Worm (Caenorhabditis elegans) whole organism, L2 larva: ENCODE results near the gene mif-1.

ENCODE experiments used
- C34F6.9 ChIP-seq: fragments of 150-350 bp; optimal IDR thresholded peaks from 2 replicates; lab custom pipeline; 2014; ENCODE audit warnings: missing biosample characterization, missing genetic modification characterization
- F13H6.1 ChIP-seq: sonication (generic microtip); optimal IDR thresholded peaks from 2 replicates; lab custom pipeline; 2016; ENCODE audit warnings: missing genetic modification characterization, missing compliant biosample characterization
- R02D3.7 ChIP-seq: fragments of 150-350 bp; optimal IDR thresholded peaks from 2 replicates; lab custom pipeline; 2014; ENCODE audit warnings: missing biosample characterization, missing genetic modification characterization
- ZK546.5 ChIP-seq: sonication (generic microtip); optimal IDR thresholded peaks from 2 replicates; lab custom pipeline; 2017; ENCODE audit warnings: missing biosample characterization, missing genetic modification characterization
- alr-1 ChIP-seq: fragments of 150-350 bp; optimal IDR thresholded peaks from 2 replicates; lab custom pipeline; 2014; ENCODE audit warnings: missing biosample characterization, missing genetic modification characterization
- aly-2 ChIP-seq: fragments of 150-350 bp; optimal IDR thresholded peaks from 2 replicates; lab custom pipeline; 2014; ENCODE audit warnings: missing biosample characterization, missing genetic modification characterization
- ama-1 ChIP-seq: fragments of 150-350 bp; optimal IDR thresholded peaks from 2 replicates; lab custom pipeline; 2018; ENCODE audit warnings: inconsistent platforms
- ceh-16 ChIP-seq: fragments of 150-350 bp; optimal IDR thresholded peaks from 2 replicates; lab custom pipeline; 2014; ENCODE audit warnings: missing biosample characterization, missing genetic modification characterization
- ceh-82 ChIP-seq: fragments of 150-350 bp; optimal IDR thresholded peaks from 2 replicates; lab custom pipeline; 2014; ENCODE audit warnings: missing biosample characterization, missing genetic modification characterization
- crh-2 ChIP-seq: sonication (generic microtip); optimal IDR thresholded peaks from 2 replicates; lab custom pipeline; 2017; ENCODE audit warnings: missing biosample characterization, missing genetic modification characterization
- dmd-4 ChIP-seq: sonication (generic microtip); optimal IDR thresholded peaks from 2 replicates; lab custom pipeline; 2017; ENCODE audit warnings: missing biosample characterization, missing genetic modification characterization
- egl-27 ChIP-seq: sonication (generic microtip); optimal IDR thresholded peaks from 3 replicates; lab custom pipeline; 2017; ENCODE audit warnings: missing biosample characterization, missing genetic modification reagents, missing genetic modification characterization
- elt-1 ChIP-seq: fragments of 150-350 bp; optimal IDR thresholded peaks from 2 replicates; lab custom pipeline; 2014; ENCODE audit warnings: missing biosample characterization, missing genetic modification characterization
- elt-3 ChIP-seq: sonication (generic microtip); optimal IDR thresholded peaks from 2 replicates; lab custom pipeline; 2017; ENCODE audit warnings: missing biosample characterization, missing genetic modification characterization
- fos-1 ChIP-seq: fragments of 150-350 bp; optimal IDR thresholded peaks from 2 replicates; lab custom pipeline; 2014; ENCODE audit warnings: missing biosample characterization, missing genetic modification characterization
- gmeb-1 ChIP-seq: fragments of 150-350 bp; optimal IDR thresholded peaks from 2 replicates; lab custom pipeline; 2014; ENCODE audit warnings: missing biosample characterization, missing genetic modification characterization
- lin-11 ChIP-seq: fragments of 150-350 bp; sonication (generic microtip); optimal IDR thresholded peaks from 2 replicates; lab custom pipeline; 2014; ENCODE audit warnings: missing biosample characterization, missing genetic modification characterization, inconsistent platforms, mixed read lengths
- lin-13 ChIP-seq: fragments of 150-350 bp; optimal IDR thresholded peaks from 2 replicates; lab custom pipeline; 2014; ENCODE audit warnings: missing biosample characterization, missing genetic modification reagents, missing genetic modification characterization
- lsy-2 ChIP-seq, 2 experiments: fragments of 150-350 bp in 1 of 2; sonication (generic microtip) in 1 of 2; optimal IDR thresholded peaks; 2 replicates each; lab custom pipeline; 2014 to 2017; ENCODE audit warnings: missing biosample characterization in 2 of 2, missing genetic modification characterization in 2 of 2
- mbf-1 ChIP-seq: sonication (generic microtip); optimal IDR thresholded peaks from 2 replicates; lab custom pipeline; 2017; ENCODE audit warnings: missing biosample characterization, missing genetic modification characterization
- mdl-1 ChIP-seq, 2 experiments: fragments of 150-350 bp in 1 of 2; sonication (generic microtip) in 1 of 2; optimal IDR thresholded peaks; 2 replicates each; lab custom pipeline; 2017; ENCODE audit warnings: missing biosample characterization in 2 of 2, missing genetic modification characterization in 2 of 2
- nhr-10 ChIP-seq: sonication (generic microtip); optimal IDR thresholded peaks from 2 replicates; lab custom pipeline; 2017; ENCODE audit warnings: missing biosample characterization, missing genetic modification characterization
- nhr-11 ChIP-seq: fragments of 150-350 bp; optimal IDR thresholded peaks from 2 replicates; lab custom pipeline; 2014; ENCODE audit warnings: missing biosample characterization, missing genetic modification characterization
- nhr-12 ChIP-seq: fragments of 150-350 bp; optimal IDR thresholded peaks from 2 replicates; lab custom pipeline; 2014; ENCODE audit warnings: missing biosample characterization, missing genetic modification characterization
- nhr-129 ChIP-seq: fragments of 150-350 bp; optimal IDR thresholded peaks from 2 replicates; lab custom pipeline; 2014; ENCODE audit warnings: missing biosample characterization, missing genetic modification characterization
- nhr-21 ChIP-seq: fragments of 150-350 bp; optimal IDR thresholded peaks from 2 replicates; lab custom pipeline; 2014; ENCODE audit warnings: missing biosample characterization, missing genetic modification characterization
- nhr-23 ChIP-seq: fragments of 150-350 bp; optimal IDR thresholded peaks from 2 replicates; lab custom pipeline; 2014; ENCODE audit warnings: missing biosample characterization, missing genetic modification reagents, missing genetic modification characterization
- nhr-237 ChIP-seq: fragments of 150-350 bp; optimal IDR thresholded peaks from 2 replicates; lab custom pipeline; 2014; ENCODE audit warnings: missing biosample characterization, missing genetic modification characterization
- nhr-25 ChIP-seq: fragments of 150-350 bp; sonication (generic microtip); optimal IDR thresholded peaks from 3 replicates; lab custom pipeline; 2014; ENCODE audit warnings: missing biosample characterization, missing genetic modification characterization
- nhr-77 ChIP-seq: fragments of 150-350 bp; optimal IDR thresholded peaks from 2 replicates; lab custom pipeline; 2014; ENCODE audit warnings: missing biosample characterization, missing genetic modification characterization
- peb-1 ChIP-seq: fragments of 150-350 bp; optimal IDR thresholded peaks from 2 replicates; lab custom pipeline; 2014; ENCODE audit warnings: missing biosample characterization, missing genetic modification characterization
- sem-4 ChIP-seq: fragments of 150-350 bp; optimal IDR thresholded peaks from 2 replicates; lab custom pipeline; 2014; ENCODE audit warnings: missing biosample characterization, missing genetic modification reagents, missing genetic modification characterization
- sma-3 ChIP-seq: sonication (generic microtip); optimal IDR thresholded peaks from 2 replicates; lab custom pipeline; 2016; ENCODE audit warnings: missing genetic modification reagents, missing genetic modification characterization, missing compliant biosample characterization
- sma-9 ChIP-seq, 2 experiments: fragments of 150-350 bp in 1 of 2; sonication (generic microtip) in 1 of 2; optimal IDR thresholded peaks; 2 replicates each; lab custom pipeline; 2014 to 2016; ENCODE audit warnings: missing genetic modification characterization in 2 of 2, mild to moderate bottlenecking in 1 of 2, missing biosample characterization in 1 of 2, missing compliant biosample characterization in 1 of 2, missing genetic modification reagents in 1 of 2, moderate library complexity in 1 of 2
- snpc-4 ChIP-seq: fragments of 150-350 bp; optimal IDR thresholded peaks from 2 replicates; lab custom pipeline; 2014; ENCODE audit warnings: missing biosample characterization, missing genetic modification characterization
- unc-55 ChIP-seq: fragments of 150-350 bp; sonication (generic microtip); optimal IDR thresholded peaks from 3 replicates; lab custom pipeline; 2014; ENCODE audit warnings: missing biosample characterization, missing genetic modification reagents, missing genetic modification characterization
- unc-62 ChIP-seq: fragments of 150-350 bp; optimal IDR thresholded peaks from 2 replicates; lab custom pipeline; 2014; ENCODE audit warnings: missing biosample characterization, missing genetic modification reagents, missing genetic modification characterization
- zag-1 ChIP-seq: fragments of 150-350 bp; optimal IDR thresholded peaks from 2 replicates; lab custom pipeline; 2014; ENCODE audit warnings: missing biosample characterization, missing genetic modification characterization
- ztf-4 ChIP-seq: fragments of 150-350 bp; optimal IDR thresholded peaks from 2 replicates; lab custom pipeline; 2014; ENCODE audit warnings: missing biosample characterization, missing genetic modification characterization

Gene mif-1

DNA sequence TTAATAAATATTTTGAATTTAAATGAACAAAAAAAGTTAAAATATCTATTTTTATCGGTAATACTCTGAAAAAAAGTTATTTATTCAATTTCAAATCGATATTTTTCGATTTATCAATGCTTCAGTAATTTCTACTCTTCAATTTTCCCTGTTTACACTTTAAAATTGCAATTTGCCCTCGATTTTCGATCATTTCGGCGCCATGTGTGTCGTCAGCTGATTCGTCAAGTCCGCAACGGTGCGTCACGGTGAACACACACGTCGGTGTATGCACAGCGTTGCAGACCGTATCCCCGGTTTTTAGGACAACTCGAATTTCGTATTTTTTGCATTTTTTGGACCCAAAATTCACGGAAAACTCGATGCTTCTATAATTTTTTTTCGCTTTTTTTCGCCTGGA, 24.7 kb upstream of the mif-1 start, which contains the start of gene C18D11.3:
C18D11.3 (plus strand) TSS at position 189 of the 400 bp plus-strand sequence.
- TF ChIP-seq nhr-21 (tag; lab: Kevin White, UChicago) (peak; percentile 77), ceh-16 (tag; lab: Kevin White, UChicago) (peak; percentile 38), nhr-25 (tag; lab: Kevin White, UChicago) (peak; percentile 85), nhr-237 (tag; lab: Kevin White, UChicago) (no peak), lin-11 (tag; lab: Kevin White, UChicago) (peak; percentile 90), gmeb-1 (tag; lab: Kevin White, UChicago) (peak; percentile 76), nhr-23 (tag; lab: Kevin White, UChicago) (no peak), lin-13 (GFP tag; lab: Kevin White, UChicago) (peak; percentile 84), C34F6.9 (tag; lab: Kevin White, UChicago) (peak; percentile 94), sma-3 (GFP tag; lab: Kevin White, UChicago) (peak; percentile 82), nhr-129 (tag; lab: Kevin White, UChicago) (peak; percentile 92), ztf-4 (tag; lab: Kevin White, UChicago) (peak; percentile 49), F13H6.1 (tag; lab: Kevin White, UChicago) (peak; percentile 81), zag-1 (peak; percentile 16), alr-1 (tag; lab: Kevin White, UChicago) (no peak), sma-9 (GFP tag; optimal IDR thresholded peaks at IDR 0.05; lab: Kevin White, UChicago) (peak; percentile 90), sma-9 (tag; optimal IDR thresholded peaks at IDR 0.05; lab: Kevin White, UChicago) (no peak), elt-1 (tag; lab: Kevin White, UChicago) (no peak), sem-4 (tag; lab: Kevin White, UChicago) (peak; percentile 84), R02D3.7 (tag; lab: Kevin White, UChicago) (no peak), mdl-1 (tag; optimal IDR thresholded peaks at IDR 0.05; lab: Kevin White, UChicago) (peak in 1 of 2 experiments; percentile 63), fos-1 (peak; percentile 86), ZK546.5 (tag; lab: Kevin White, UChicago) (no peak), lsy-2 (tag; optimal IDR thresholded peaks at IDR 0.05; lab: Kevin White, UChicago) (peak; percentile 90 to 98), crh-2 (peak; percentile 88), egl-27 (tag; lab: Kevin White, UChicago) (peak; percentile 60), nhr-10 (peak; percentile 24), snpc-4 (tag; lab: Kevin White, UChicago) (peak; percentile 78), nhr-11 (tag; lab: Kevin White, UChicago) (no peak), unc-55 (GFP tag; lab: Kevin White, UChicago) (peak; percentile 87)
- TF ChIP-seq, all 48 proteins: peak for 22

- TF ChIP-seq peb-1 (no peak), lsy-2 (tag; optimal IDR thresholded peaks at IDR 0.05; lab: Kevin White, UChicago) (no peak), ceh-82 (tag; lab: Kevin White, UChicago) (no peak), nhr-10 (no peak), unc-62 (GFP tag; lab: Kevin White, UChicago) (no peak), sma-9 (GFP tag; optimal IDR thresholded peaks at IDR 0.05; lab: Kevin White, UChicago) (no peak), sma-9 (tag; optimal IDR thresholded peaks at IDR 0.05; lab: Kevin White, UChicago) (no peak), nhr-77 (tag; lab: Kevin White, UChicago) (no peak), dmd-4 (tag; lab: Kevin White, UChicago) (no peak), elt-3 (tag; lab: Kevin White, UChicago) (no peak), nhr-12 (no peak), lin-13 (GFP tag; lab: Kevin White, UChicago) (no peak), crh-2 (no peak), ama-1 (lab: Kevin White, UChicago) (no peak), alr-1 (tag; lab: Kevin White, UChicago) (no peak), mbf-1 (tag; lab: Kevin White, UChicago) (no peak), egl-27 (tag; lab: Kevin White, UChicago) (no peak), nhr-21 (tag; lab: Kevin White, UChicago) (no peak)
These were observed 23.9 kb upstream of the mif-1 start for ce11 chrIII:11824088-11824487.

ce11 chrIII:11824580-11824979, 23.4 kb upstream of the mif-1 start:
- TF ChIP-seq nhr-23 (tag; lab: Kevin White, UChicago) (no peak), aly-2 (tag; lab: Kevin White, UChicago) (no peak), peb-1 (no peak), lin-13 (GFP tag; lab: Kevin White, UChicago) (no peak)
